Fruit fly (Drosophila melanogaster) whole organism, pupa: ENCODE results near the gene BOD1.

Source experiments
- CG12605 ChIP-seq: fragments of 200-800 bp; sonication (Bioruptor generic); IDR thresholded peaks from 2 replicates; pipeline ENCODE4 v1.3.6; 2022; ENCODE audit warnings: missing biosample characterization, missing genetic modification characterization
- CG14655 ChIP-seq: fragments of 200-800 bp; sonication (Bioruptor generic); optimal IDR thresholded peaks from 3 replicates; lab custom pipeline; 2017; ENCODE audit warnings: mild to moderate bottlenecking, missing biosample characterization, missing genetic modification reagents, missing genetic modification characterization
- CG17806 ChIP-seq: fragments of 200-800 bp; sonication (Bioruptor generic); optimal IDR thresholded peaks from 2 replicates; lab custom pipeline; 2018; ENCODE audit warnings: missing biosample characterization, mild to moderate bottlenecking, missing genetic modification characterization, moderate library complexity
- CG8301 ChIP-seq: fragments of 200-800 bp; sonication (Bioruptor generic); optimal IDR thresholded peaks from 2 replicates; lab custom pipeline; 2018; ENCODE audit warnings: missing biosample characterization, mild to moderate bottlenecking, missing genetic modification characterization
- CG9948 ChIP-seq: fragments of 200-800 bp; sonication (Bioruptor generic); optimal IDR thresholded peaks from 2 replicates; lab custom pipeline; 2018; ENCODE audit warnings: missing biosample characterization, mild to moderate bottlenecking, missing genetic modification characterization, moderate library complexity
- Pif1B ChIP-seq: fragments of 200-800 bp; sonication (Bioruptor generic); optimal IDR thresholded peaks from 3 replicates; lab custom pipeline; 2016; ENCODE audit warnings: missing biosample characterization, missing genetic modification characterization
- Snoo ChIP-seq: fragments of 200-800 bp; sonication (Bioruptor generic); optimal IDR thresholded peaks from 3 replicates; lab custom pipeline; 2017; ENCODE audit warnings: missing biosample characterization, mild to moderate bottlenecking, missing genetic modification characterization, inconsistent platforms
- rn ChIP-seq: fragments of 200-800 bp; sonication (Bioruptor generic); IDR thresholded peaks from 2 replicates; pipeline ENCODE4 v1.3.6; 2022; ENCODE audit warnings: missing biosample characterization, missing genetic modification characterization

dm6 chr3R:27987329-27987728, 49.3 kb downstream of the BOD1 start:
- TF ChIP-seq Pif1B (GFP tag; lab: Kevin White, UChicago) (no peak), rn (GFP tag; lab: Robert Waterston, UW) (peak; percentile 46; the same call in 1 of the 2 replicates), CG8301 (tag; lab: Kevin White, UChicago) (peak; percentile 69), Snoo (no peak), CG12605 (GFP tag; lab: Robert Waterston, UW) (peak; percentile 66), CG17806 (tag; lab: Kevin White, UChicago) (no peak), CG14655 (GFP tag; lab: Kevin White, UChicago) (peak; percentile 65), CG9948 (tag; lab: Kevin White, UChicago) (no peak)
